Worm (Caenorhabditis elegans): ENCODE data around the gene B0410.1.
A peak's percentile ranks its signal among the peaks of the same experiment; 100 is the strongest.

The B0410.1 gene

ce11 chrX:2922602-2923203 is 28.3 kb downstream of the B0410.1 start:
- no peak for TF ChIP-seq Y95B8A.8 (GFP tag; IDR thresholded peaks at IDR 0.05)
- no peak for TF ChIP-seq sea-2 (GFP tag; IDR thresholded peaks at IDR 0.05)
- no peak for TF ChIP-seq ztf-3 (GFP tag; optimal IDR thresholded peaks at IDR 0.05)
- TF ChIP-seq D2030.7 (GFP tag; IDR thresholded peaks at IDR 0.05), result no peak
- no peak for TF ChIP-seq ceh-79 (tag; optimal IDR thresholded peaks at IDR 0.05)
- no peak for TF ChIP-seq lir-1 (GFP tag; conservative IDR thresholded peaks at IDR 0.05)
- no peak for TF ChIP-seq him-1 (tag; optimal IDR thresholded peaks at IDR 0.05)
- TF ChIP-seq mcd-1 (GFP tag; IDR thresholded peaks at IDR 0.05), result no peak
- TF ChIP-seq nfya-2 (GFP tag; IDR thresholded peaks at IDR 0.05), result no peak
- no peak for TF ChIP-seq Y53F4B.3 (GFP tag; IDR thresholded peaks at IDR 0.05)
- no peak for TF ChIP-seq ztf-28 (GFP tag; IDR thresholded peaks at IDR 0.05)
- no peak for TF ChIP-seq Y56A3A.18 (GFP tag; IDR thresholded peaks at IDR 0.05)

- TF ChIP-seq ztf-6 (GFP tag; IDR thresholded peaks at IDR 0.05) (no peak), F39B2.1 (GFP tag; IDR thresholded peaks at IDR 0.05) (no peak), B0336.3 (GFP tag; IDR thresholded peaks at IDR 0.05) (no peak), aptf-2 (GFP tag; conservative IDR thresholded peaks at IDR 0.05) (no peak), let-526 (GFP tag; IDR thresholded peaks at IDR 0.05) (no peak)
These were observed 29.5 kb downstream of the B0410.1 start, which contains the start of gene hst-3.2 for ce11 chrX:2923888-2924287. TSS of gene hst-3.2 (minus strand) at chrX:2923988.

- TF ChIP-seq T07F8.4 (tag; optimal IDR thresholded peaks at IDR 0.05) (no peak), zfh-2 (GFP tag; conservative IDR thresholded peaks at IDR 0.05) (0 out of 2 replicates have a peak, but pooled peaks have one; percentile 27)
These were observed 30.1 kb downstream of the B0410.1 start for ce11 chrX:2924438-2924837.

ce11 chrX:2925950-2926349 is 31.6 kb downstream of the B0410.1 start:
- TF ChIP-seq ztf-26 (tag; optimal IDR thresholded peaks at IDR 0.05) (no peak), efl-1 (GFP tag; optimal IDR thresholded peaks at IDR 0.05) (no peak), hrde-1 (tag; optimal IDR thresholded peaks at IDR 0.05; ENCODE audit: borderline replicate concordance) (no peak), egl-44 (GFP tag; IDR thresholded peaks at IDR 0.05) (no peak), fkh-3 (tag; optimal IDR thresholded peaks at IDR 0.05) (no peak), dox-1 (GFP tag; IDR thresholded peaks at IDR 0.05) (no peak), pbrm-1 (GFP tag; IDR thresholded peaks at IDR 0.05) (no peak), C17E4.6 (GFP tag; IDR thresholded peaks at IDR 0.05) (no peak)

- TF ChIP-seq sea-2 (GFP tag; IDR thresholded peaks at IDR 0.05), result no peak
- TF ChIP-seq bed-1 (GFP tag; IDR thresholded peaks at IDR 0.05), result no peak
- no peak for TF ChIP-seq attf-3 (GFP tag; conservative IDR thresholded peaks at IDR 0.05)
- TF ChIP-seq nhr-179 (tag; optimal IDR thresholded peaks at IDR 0.05), result no peak
- no peak for TF ChIP-seq snpc-1.1 (tag; optimal IDR thresholded peaks at IDR 0.05; ENCODE audit: insufficient read depth)
- TF ChIP-seq tlf-1 (GFP tag; optimal IDR thresholded peaks at IDR 0.05), result no peak
- no peak for TF ChIP-seq attf-6 (GFP tag; IDR thresholded peaks at IDR 0.05)
- TF ChIP-seq lin-54 (GFP tag; optimal IDR thresholded peaks at IDR 0.05), result no peak
- TF ChIP-seq F22D6.2 (tag; optimal IDR thresholded peaks at IDR 0.05), result no peak
- TF ChIP-seq sdz-38 (tag; optimal IDR thresholded peaks at IDR 0.05), result no peak
- no peak for TF ChIP-seq let-607 (tag; optimal IDR thresholded peaks at IDR 0.05)
- no peak for TF ChIP-seq lin-35 (GFP tag; optimal IDR thresholded peaks at IDR 0.05)
- no peak for TF ChIP-seq madf-8 (GFP tag; conservative IDR thresholded peaks at IDR 0.05)
- TF ChIP-seq ama-1 (optimal IDR thresholded peaks at IDR 0.05), result no peak
- TF ChIP-seq ama-1 (GFP tag; optimal IDR thresholded peaks at IDR 0.05), result no peak
- no peak for TF ChIP-seq nfya-2 (GFP tag; IDR thresholded peaks at IDR 0.05)
These were observed 33.2 kb downstream of the B0410.1 start for ce11 chrX:2927576-2927975.

Measured in whole organism, young adult.